Worm (Caenorhabditis elegans) whole organism, late embryonic: Measurements from ENCODE around the gene skpt-1.

ENCODE experiments used
- che-1 ChIP-seq: sonication (generic microtip); optimal IDR thresholded peaks from 2 replicates; lab custom pipeline; 2016; ENCODE audit warnings: mild to moderate bottlenecking, missing genetic modification characterization, missing compliant biosample characterization
- ets-4 ChIP-seq: sonication (generic microtip); optimal IDR thresholded peaks from 2 replicates; lab custom pipeline; 2016; ENCODE audit warnings: missing genetic modification characterization, missing compliant biosample characterization
- fkh-10 ChIP-seq: fragments of 150-350 bp; optimal IDR thresholded peaks from 2 replicates; lab custom pipeline; 2014; ENCODE audit warnings: missing biosample characterization, missing genetic modification reagents, missing genetic modification characterization
- hlh-15 ChIP-seq: sonication (generic microtip); optimal IDR thresholded peaks from 2 replicates; lab custom pipeline; 2016; ENCODE audit warnings: missing genetic modification characterization, missing compliant biosample characterization
- nhr-11 ChIP-seq: fragments of 150-350 bp; optimal IDR thresholded peaks from 2 replicates; lab custom pipeline; 2014; ENCODE audit warnings: missing biosample characterization, missing genetic modification characterization
- pha-4 ChIP-seq: fragments of 150-350 bp; optimal IDR thresholded peaks from 2 replicates; lab custom pipeline; 2018; ENCODE audit warnings: missing biosample characterization, missing genetic modification reagents, missing genetic modification characterization
- sox-2 ChIP-seq: fragments of 200-800 bp; sonication (Bioruptor generic); IDR thresholded peaks from 2 replicates; pipeline ENCODE4 v1.3.6; 2022; ENCODE audit warnings: missing genetic modification reagents, missing genetic modification characterization, missing compliant biosample characterization

- TF ChIP-seq hlh-15 (tag; lab: Kevin White, UChicago): no peak
- no peak for TF ChIP-seq fkh-10 (GFP tag; lab: Kevin White, UChicago)
- no peak for TF ChIP-seq che-1 (tag; lab: Kevin White, UChicago)
- TF ChIP-seq pha-4 (tag; lab: Kevin White, UChicago): no peak
- no peak for TF ChIP-seq sox-2
- TF ChIP-seq nhr-11 (tag; lab: Kevin White, UChicago): no peak
- no peak for TF ChIP-seq ets-4 (tag; lab: Kevin White, UChicago)
Measured at ce11 chrIII:5406314-5406713, 41.9 kb downstream of the skpt-1 start.
